Worm (Caenorhabditis elegans): ENCODE results near the gene F59A6.12.

Gene F59A6.12

ce11 chrII:5016144-5016543 is 4.3 kb upstream of the F59A6.12 start:
- TF ChIP-seq ceh-2 (tag; optimal IDR thresholded peaks at IDR 0.05) = no peak
- TF ChIP-seq fkh-6 (tag; optimal IDR thresholded peaks at IDR 0.05) = no peak
- no peak for TF ChIP-seq pros-1 (tag; optimal IDR thresholded peaks at IDR 0.05)
- no peak for TF ChIP-seq unc-3 (GFP tag; conservative IDR thresholded peaks at IDR 0.05)
- TF ChIP-seq unc-3 (tag; optimal IDR thresholded peaks at IDR 0.05) = no peak
- no peak for TF ChIP-seq hlh-15 (tag; optimal IDR thresholded peaks at IDR 0.05)
- TF ChIP-seq unc-86 (tag; optimal IDR thresholded peaks at IDR 0.05) = no peak
- no peak for TF ChIP-seq nhr-232 (tag; optimal IDR thresholded peaks at IDR 0.05)
- no peak for TF ChIP-seq C08G9.2 (tag; optimal IDR thresholded peaks at IDR 0.05)
- TF ChIP-seq mec-3 (tag; optimal IDR thresholded peaks at IDR 0.05; ENCODE audit: borderline replicate concordance) = no peak
- TF ChIP-seq tbx-7 (tag; optimal IDR thresholded peaks at IDR 0.05) = no peak
- no peak for TF ChIP-seq nhr-11 (tag; optimal IDR thresholded peaks at IDR 0.05)
- TF ChIP-seq hlh-13 (GFP tag; optimal IDR thresholded peaks at IDR 0.05) = no peak
- no peak for TF ChIP-seq sox-4 (tag; optimal IDR thresholded peaks at IDR 0.05)
- TF ChIP-seq pqm-1 (tag; optimal IDR thresholded peaks at IDR 0.05) = no peak
- no peak for TF ChIP-seq che-1 (tag; optimal IDR thresholded peaks at IDR 0.05)
- no peak for TF ChIP-seq K02D7.2 (tag; optimal IDR thresholded peaks at IDR 0.05)
- TF ChIP-seq madf-2 (tag; optimal IDR thresholded peaks at IDR 0.05) = no peak

- TF ChIP-seq ceh-30 (tag; optimal IDR thresholded peaks at IDR 0.05) = no peak
- TF ChIP-seq hlh-13 (GFP tag; optimal IDR thresholded peaks at IDR 0.05) = no peak
- no peak for TF ChIP-seq gmeb-2 (tag; optimal IDR thresholded peaks at IDR 0.05)
- no peak for TF ChIP-seq che-1 (tag; optimal IDR thresholded peaks at IDR 0.05)
- TF ChIP-seq rnt-1 (tag; optimal IDR thresholded peaks at IDR 0.05) = no peak
- TF ChIP-seq unc-55 (GFP tag; optimal IDR thresholded peaks at IDR 0.05) = no peak
- TF ChIP-seq ceh-31 (tag; optimal IDR thresholded peaks at IDR 0.05) = no peak
- no peak for TF ChIP-seq hlh-6 (tag; optimal IDR thresholded peaks at IDR 0.05)
- no peak for TF ChIP-seq mec-3 (tag; optimal IDR thresholded peaks at IDR 0.05; ENCODE audit: borderline replicate concordance)
- no peak for TF ChIP-seq tbx-7 (tag; optimal IDR thresholded peaks at IDR 0.05)
- no peak for TF ChIP-seq sox-4 (tag; optimal IDR thresholded peaks at IDR 0.05)
- TF ChIP-seq C08G9.2 (tag; optimal IDR thresholded peaks at IDR 0.05) = no peak
- TF ChIP-seq K02D7.2 (tag; optimal IDR thresholded peaks at IDR 0.05) = no peak
- no peak for TF ChIP-seq ceh-19 (GFP tag; optimal IDR thresholded peaks at IDR 0.05)
- TF ChIP-seq lim-6 (tag; optimal IDR thresholded peaks at IDR 0.05) = no peak
Measured at ce11 chrII:5014399-5014798, 2.5 kb upstream of the F59A6.12 start, which contains the start of gene F59A6.2. Gene F59A6.2, plus strand, starts transcription at chrII:5014699.

ce11 chrII:5008033-5008432 is 3.8 kb downstream of the F59A6.12 start, which contains the start of gene F59A6.3:
Gene F59A6.3, plus strand, starts transcription at chrII:5008333.
- TF ChIP-seq che-1 (tag; optimal IDR thresholded peaks at IDR 0.05) (no peak), ceh-6 (GFP tag; optimal IDR thresholded peaks at IDR 0.05) (no peak), sdc-2 (tag; optimal IDR thresholded peaks at IDR 0.05) (no peak), mec-3 (tag; optimal IDR thresholded peaks at IDR 0.05; ENCODE audit: borderline replicate concordance) (no peak), ceh-30 (tag; optimal IDR thresholded peaks at IDR 0.05) (no peak), ets-4 (tag; optimal IDR thresholded peaks at IDR 0.05) (no peak), sox-4 (tag; optimal IDR thresholded peaks at IDR 0.05) (no peak), nhr-232 (tag; optimal IDR thresholded peaks at IDR 0.05) (no peak), ceh-34 (tag; optimal IDR thresholded peaks at IDR 0.05) (no peak), fkh-6 (tag; optimal IDR thresholded peaks at IDR 0.05) (no peak), ceh-24 (tag; optimal IDR thresholded peaks at IDR 0.05) (no peak), ceh-14 (tag; optimal IDR thresholded peaks at IDR 0.05) (no peak), ref-2 (tag; optimal IDR thresholded peaks at IDR 0.05) (no peak), npax-4 (tag; optimal IDR thresholded peaks at IDR 0.05) (no peak), dve-1 (tag; optimal IDR thresholded peaks at IDR 0.05) (no peak), nfya-1 (tag; optimal IDR thresholded peaks at IDR 0.05) (no peak)

ce11 chrII:5004781-5005180 is 7.1 kb downstream of the F59A6.12 start, which contains the start of gene F59A6.4:
Gene F59A6.4, plus strand, starts transcription at chrII:5005081.
- TF ChIP-seq ama-1 (optimal IDR thresholded peaks at IDR 0.05) (no peak), pros-1 (tag; optimal IDR thresholded peaks at IDR 0.05) (no peak), unc-3 (GFP tag; conservative IDR thresholded peaks at IDR 0.05) (no peak), unc-3 (tag; optimal IDR thresholded peaks at IDR 0.05) (no peak), zip-5 (tag; optimal IDR thresholded peaks at IDR 0.05) (no peak), sox-4 (tag; optimal IDR thresholded peaks at IDR 0.05) (no peak), hlh-15 (tag; optimal IDR thresholded peaks at IDR 0.05) (no peak), ceh-45 (GFP tag; IDR thresholded peaks at IDR 0.05) (no peak), K09A11.1 (tag; optimal IDR thresholded peaks at IDR 0.05; ENCODE audit: insufficient read depth) (no peak), ceh-31 (tag; optimal IDR thresholded peaks at IDR 0.05) (no peak), nfya-1 (tag; optimal IDR thresholded peaks at IDR 0.05) (no peak), tbx-2 (tag; optimal IDR thresholded peaks at IDR 0.05) (no peak), elt-4 (tag; optimal IDR thresholded peaks at IDR 0.05) (no peak), dve-1 (tag; optimal IDR thresholded peaks at IDR 0.05) (no peak), K02D7.2 (tag; optimal IDR thresholded peaks at IDR 0.05) (no peak), ceh-22 (tag; optimal IDR thresholded peaks at IDR 0.05) (no peak)
